Fruit fly (Drosophila melanogaster): ENCODE results near the gene CG17239.

dm6 chr2L:2202018-2202852 is 49.9 kb downstream of the CG17239 start:
- TF ChIP-seq CG7045 (GFP tag; optimal IDR thresholded peaks at IDR 0.05), result peak; percentile 99
- TF ChIP-seq tj (GFP tag; optimal IDR thresholded peaks at IDR 0.05), result peak; percentile 100
- TF ChIP-seq CG5204 (GFP tag; optimal IDR thresholded peaks at IDR 0.05), result peak; percentile 100
- peak; percentile 99 for TF ChIP-seq Crg-1 (GFP tag; optimal IDR thresholded peaks at IDR 0.05)
- TF ChIP-seq kay (GFP tag; ENCODE audit: borderline replicate concordance), result peak; percentile 97
- peak; percentile 100 for TF ChIP-seq CG33017 (tag; optimal IDR thresholded peaks at IDR 0.05)
- TF ChIP-seq toe (GFP tag; optimal IDR thresholded peaks at IDR 0.05), result peak; percentile 99
- TF ChIP-seq pad (GFP tag; optimal IDR thresholded peaks at IDR 0.05), result peak; percentile 89
- TF ChIP-seq bab1 (GFP tag; optimal IDR thresholded peaks at IDR 0.05), result peak; percentile 100
- TF ChIP-seq CG14711 (tag; optimal IDR thresholded peaks at IDR 0.05), result peak; percentile 99
- peak; percentile 99 for TF ChIP-seq Clk (GFP tag; optimal IDR thresholded peaks at IDR 0.05)
- TF ChIP-seq CG7101 (tag; optimal IDR thresholded peaks at IDR 0.05), result peak; percentile 100
- TF ChIP-seq cnc (optimal IDR thresholded peaks at IDR 0.05), result no peak
